Worm (Caenorhabditis elegans) whole organism, L3 larva: ENCODE results near the gene fbxc-23.

Source experiments
- aly-2 ChIP-seq: fragments of 150-350 bp; optimal IDR thresholded peaks from 2 replicates; lab custom pipeline; 2014; ENCODE audit warnings: missing biosample characterization, missing genetic modification characterization
- egl-27 ChIP-seq: sonication (generic microtip); optimal IDR thresholded peaks from 4 replicates; lab custom pipeline; 2017; ENCODE audit warnings: missing biosample characterization, missing genetic modification reagents, missing genetic modification characterization
- eor-1 ChIP-seq, 2 experiments: fragments of 150-350 bp; optimal IDR thresholded peaks; 2 replicates each; lab custom pipeline; 2014 to 2018; ENCODE audit warnings: missing biosample characterization in 2 of 2, missing genetic modification characterization in 2 of 2
- jun-1 ChIP-seq: fragments of 150-350 bp; optimal IDR thresholded peaks from 2 replicates; lab custom pipeline; 2014; ENCODE audit warnings: missing biosample characterization, missing genetic modification reagents, missing genetic modification characterization
- lin-15B ChIP-seq: fragments of 150-350 bp; optimal IDR thresholded peaks from 2 replicates; lab custom pipeline; 2014; ENCODE audit warnings: missing biosample characterization, missing genetic modification characterization
- nhr-11 ChIP-seq: fragments of 150-350 bp; optimal IDR thresholded peaks from 2 replicates; lab custom pipeline; 2014; ENCODE audit warnings: missing biosample characterization, missing genetic modification characterization
- nhr-25 ChIP-seq: sonication (generic microtip); optimal IDR thresholded peaks from 2 replicates; lab custom pipeline; 2017; ENCODE audit warnings: missing biosample characterization, missing genetic modification characterization
- nhr-77 ChIP-seq: fragments of 150-350 bp; optimal IDR thresholded peaks from 2 replicates; lab custom pipeline; 2014; ENCODE audit warnings: missing biosample characterization, missing genetic modification characterization
- pqm-1 ChIP-seq: fragments of 150-350 bp; optimal IDR thresholded peaks from 2 replicates; lab custom pipeline; 2017; ENCODE audit warnings: missing biosample characterization, missing genetic modification characterization, inconsistent platforms
- skn-1 ChIP-seq: fragments of 150-350 bp; optimal IDR thresholded peaks from 2 replicates; lab custom pipeline; 2014; ENCODE audit warnings: missing biosample characterization, missing genetic modification characterization
- snpc-4 ChIP-seq: fragments of 150-350 bp; optimal IDR thresholded peaks from 2 replicates; lab custom pipeline; 2014; ENCODE audit warnings: missing biosample characterization, missing genetic modification characterization

ce11 chrII:13613096-13613495, 16.7 kb upstream of the fbxc-23 start, which contains the start of gene gst-15:
- TF ChIP-seq nhr-11 (tag; lab: Kevin White, UChicago) (no peak), aly-2 (no peak), nhr-25 (tag; lab: Kevin White, UChicago) (no peak), jun-1 (tag; lab: Kevin White, UChicago) (no peak), pqm-1 (tag; lab: Kevin White, UChicago) (no peak), egl-27 (no peak), snpc-4 (tag; lab: Kevin White, UChicago) (no peak), skn-1 (tag; lab: Kevin White, UChicago) (no peak), eor-1 (tag; optimal IDR thresholded peaks at IDR 0.05; lab: Kevin White, UChicago) (no peak), lin-15B (tag; lab: Kevin White, UChicago) (no peak), nhr-77 (tag; lab: Kevin White, UChicago) (no peak)
